Fruit fly (Drosophila melanogaster) whole organism: ENCODE results near the gene CG17349.

Experiments
- CG8478 ChIP-seq: fragments of >200 bp; optimal IDR thresholded peaks from 2 replicates; lab custom pipeline; 2018; ENCODE audit warnings: inconsistent platforms
- psq ChIP-seq: fragments of >200 bp; optimal IDR thresholded peaks from 2 replicates; lab custom pipeline; 2017
- usp ChIP-seq: fragments of >200 bp; optimal IDR thresholded peaks from 2 replicates; lab custom pipeline; 2017; ENCODE audit warnings: missing biosample characterization, missing genetic modification characterization, mixed read lengths

- no peak for TF ChIP-seq CG8478 (lab: Kevin White, UChicago)
- TF ChIP-seq usp (GFP tag; lab: Kevin White, UChicago), result no peak
- no peak for TF ChIP-seq psq
Observed at dm6 chr2L:19325420-19325819, 44.8 kb upstream of the CG17349 start.
